Fruit fly (Drosophila melanogaster) whole organism, pupa: ENCODE measurements around the gene spz5.
A peak's percentile ranks its signal among the peaks of the same experiment; 100 is the strongest.

Source experiments
- CG10348 ChIP-seq: fragments of 200-800 bp; sonication (Bioruptor generic); IDR thresholded peaks from 2 replicates; pipeline ENCODE4 v1.3.6; 2022; ENCODE audit warnings: missing biosample characterization, missing genetic modification characterization
- CG12605 ChIP-seq: fragments of 200-800 bp; sonication (Bioruptor generic); IDR thresholded peaks from 2 replicates; pipeline ENCODE4 v1.3.6; 2022; ENCODE audit warnings: missing biosample characterization, missing genetic modification characterization
- CG13204 ChIP-seq: fragments of 200-800 bp; sonication (Bioruptor generic); optimal IDR thresholded peaks from 2 replicates; lab custom pipeline; 2018; ENCODE audit warnings: missing biosample characterization, mild to moderate bottlenecking, missing genetic modification characterization, moderate library complexity
- CG14655 ChIP-seq: fragments of 200-800 bp; sonication (Bioruptor generic); optimal IDR thresholded peaks from 3 replicates; lab custom pipeline; 2017; ENCODE audit warnings: mild to moderate bottlenecking, missing biosample characterization, missing genetic modification reagents, missing genetic modification characterization
- CG15710 ChIP-seq: fragments of 200-800 bp; sonication (Bioruptor generic); optimal IDR thresholded peaks from 2 replicates; lab custom pipeline; 2018; ENCODE audit warnings: missing biosample characterization, mild to moderate bottlenecking, missing genetic modification characterization, moderate library complexity
- CG17806 ChIP-seq: fragments of 200-800 bp; sonication (Bioruptor generic); optimal IDR thresholded peaks from 2 replicates; lab custom pipeline; 2018; ENCODE audit warnings: missing biosample characterization, mild to moderate bottlenecking, missing genetic modification characterization, moderate library complexity
- CG32121 ChIP-seq: fragments of 200-800 bp; sonication (Bioruptor generic); IDR thresholded peaks from 2 replicates; pipeline ENCODE4 v1.3.6; 2022; ENCODE audit warnings: missing biosample characterization, missing genetic modification characterization
- CG34367 ChIP-seq: fragments of 200-800 bp; sonication (Bioruptor generic); optimal IDR thresholded peaks from 2 replicates; lab custom pipeline; 2018; ENCODE audit warnings: missing biosample characterization, mild to moderate bottlenecking, missing genetic modification characterization
- CG4496 ChIP-seq: fragments of 200-800 bp; sonication (Bioruptor generic); IDR thresholded peaks from 3 replicates; pipeline ENCODE4 v1.3.6; 2022; ENCODE audit warnings: missing biosample characterization, missing genetic modification characterization
- CG8159 ChIP-seq: fragments of 200-800 bp; sonication (Bioruptor generic); optimal IDR thresholded peaks from 3 replicates; lab custom pipeline; 2018; ENCODE audit warnings: missing biosample characterization, mild to moderate bottlenecking, missing genetic modification characterization, moderate library complexity
- CG8301 ChIP-seq: fragments of 200-800 bp; sonication (Bioruptor generic); optimal IDR thresholded peaks from 2 replicates; lab custom pipeline; 2018; ENCODE audit warnings: missing biosample characterization, mild to moderate bottlenecking, missing genetic modification characterization
- CG9948 ChIP-seq: fragments of 200-800 bp; sonication (Bioruptor generic); optimal IDR thresholded peaks from 2 replicates; lab custom pipeline; 2018; ENCODE audit warnings: missing biosample characterization, mild to moderate bottlenecking, missing genetic modification characterization, moderate library complexity
- D1 ChIP-seq: fragments of 200-800 bp; sonication (Bioruptor generic); optimal IDR thresholded peaks from 2 replicates; lab custom pipeline; 2018; ENCODE audit warnings: missing biosample characterization, mild to moderate bottlenecking, missing genetic modification characterization, moderate library complexity
- EcR ChIP-seq: fragments of 200-800 bp; sonication (Bioruptor generic); optimal IDR thresholded peaks from 3 replicates; lab custom pipeline; 2019; ENCODE audit warnings: missing biosample characterization, missing genetic modification characterization, mild to moderate bottlenecking, moderate library complexity, missing genetic modification reagents
- Ets98B ChIP-seq: fragments of 200-800 bp; sonication (Bioruptor generic); IDR thresholded peaks from 2 replicates; pipeline ENCODE4 v1.3.6; 2022; ENCODE audit warnings: missing biosample characterization, missing genetic modification characterization
- Pif1A ChIP-seq: fragments of 200-800 bp; sonication (Bioruptor generic); optimal IDR thresholded peaks from 3 replicates; lab custom pipeline; 2016; ENCODE audit warnings: missing biosample characterization, missing genetic modification characterization
- Pif1B ChIP-seq: fragments of 200-800 bp; sonication (Bioruptor generic); optimal IDR thresholded peaks from 3 replicates; lab custom pipeline; 2016; ENCODE audit warnings: missing biosample characterization, missing genetic modification characterization
- Snoo ChIP-seq: fragments of 200-800 bp; sonication (Bioruptor generic); optimal IDR thresholded peaks from 3 replicates; lab custom pipeline; 2017; ENCODE audit warnings: missing biosample characterization, mild to moderate bottlenecking, missing genetic modification characterization, inconsistent platforms
- fd96Ca ChIP-seq: fragments of 200-800 bp; sonication (Bioruptor generic); IDR thresholded peaks from 3 replicates; pipeline ENCODE4 v1.3.6; 2022; ENCODE audit warnings: missing biosample characterization, missing genetic modification characterization
- gl ChIP-seq: fragments of 200-800 bp; sonication (Bioruptor generic); optimal IDR thresholded peaks from 2 replicates; lab custom pipeline; 2018; ENCODE audit warnings: missing biosample characterization, mild to moderate bottlenecking, missing genetic modification characterization
- rn ChIP-seq: fragments of 200-800 bp; sonication (Bioruptor generic); IDR thresholded peaks from 2 replicates; pipeline ENCODE4 v1.3.6; 2022; ENCODE audit warnings: missing biosample characterization, missing genetic modification characterization

Gene spz5

dm6 chr3L:2865564-2865963 is 26.4 kb downstream of the spz5 start:
- TF ChIP-seq Pif1A (GFP tag; lab: Kevin White, UChicago), result peak; percentile 28
- peak; percentile 38; the same call in 1 of the 2 replicates for TF ChIP-seq Ets98B
- peak; percentile 8 for TF ChIP-seq CG17806 (tag; lab: Kevin White, UChicago)
- TF ChIP-seq fd96Ca (GFP tag; lab: Robert Waterston, UW), result peak; percentile 56; the same call in 2 of the 3 replicates
- TF ChIP-seq EcR (GFP tag; lab: Kevin White, UChicago), result peak; percentile 29
- no peak for TF ChIP-seq rn
- TF ChIP-seq CG12605 (GFP tag; lab: Robert Waterston, UW), result no peak
- TF ChIP-seq CG34367, result no peak
- TF ChIP-seq CG9948, result peak; percentile 59
- TF ChIP-seq CG10348 (GFP tag; lab: Robert Waterston, UW), result no peak
- TF ChIP-seq D1, result no peak
- peak; percentile 28 for TF ChIP-seq CG14655
- TF ChIP-seq Pif1B (GFP tag; lab: Kevin White, UChicago), result peak; percentile 22
- no peak for TF ChIP-seq gl (tag; lab: Kevin White, UChicago)
- TF ChIP-seq Snoo (tag; lab: Kevin White, UChicago), result no peak
- TF ChIP-seq CG4496 (GFP tag; lab: Robert Waterston, UW), result 0 out of 3 replicates have a peak, but pooled peaks have one; percentile 24
- TF ChIP-seq CG13204, result no peak
- TF ChIP-seq CG32121 (GFP tag; lab: Robert Waterston, UW), result no peak
- TF ChIP-seq CG8301 (tag; lab: Kevin White, UChicago), result peak; percentile 16
- TF ChIP-seq CG15710 (tag; lab: Kevin White, UChicago), result peak; percentile 35
- peak; percentile 22 for TF ChIP-seq CG8159 (tag; lab: Kevin White, UChicago)
- TF ChIP-seq, all 21 proteins: peak for 12

- TF ChIP-seq rn (no peak), CG4496 (GFP tag; lab: Robert Waterston, UW) (no peak), gl (tag; lab: Kevin White, UChicago) (no peak), CG9948 (no peak), CG15710 (tag; lab: Kevin White, UChicago) (no peak), Snoo (tag; lab: Kevin White, UChicago) (no peak), fd96Ca (GFP tag; lab: Robert Waterston, UW) (no peak), D1 (no peak), CG10348 (GFP tag; lab: Robert Waterston, UW) (no peak), CG12605 (GFP tag; lab: Robert Waterston, UW) (no peak), CG14655 (no peak), CG13204 (no peak)
Measured at dm6 chr3L:2864450-2864849, 27.5 kb downstream of the spz5 start.

dm6 chr3L:2861949-2862569 is 29.9 kb downstream of the spz5 start:
- TF ChIP-seq CG9948 (peak; percentile 26), CG13204 (peak; percentile 5), CG17806 (tag; lab: Kevin White, UChicago) (peak; percentile 9), rn (no peak), fd96Ca (GFP tag; lab: Robert Waterston, UW) (0 out of 3 replicates have a peak, but pooled peaks have one; percentile 13), CG8301 (tag; lab: Kevin White, UChicago) (no peak), CG10348 (GFP tag; lab: Robert Waterston, UW) (no peak), CG4496 (GFP tag; lab: Robert Waterston, UW) (0 out of 3 replicates have a peak, but pooled peaks have one; percentile 30), CG15710 (tag; lab: Kevin White, UChicago) (peak; percentile 42), EcR (GFP tag; lab: Kevin White, UChicago) (no peak), CG34367 (peak; percentile 39), D1 (no peak), CG14655 (peak; percentile 10), CG12605 (GFP tag; lab: Robert Waterston, UW) (no peak), Pif1A (GFP tag; lab: Kevin White, UChicago) (no peak), gl (tag; lab: Kevin White, UChicago) (no peak), Snoo (tag; lab: Kevin White, UChicago) (no peak), Pif1B (GFP tag; lab: Kevin White, UChicago) (no peak), Ets98B (no peak), CG8159 (tag; lab: Kevin White, UChicago) (peak; percentile 29), CG32121 (GFP tag; lab: Robert Waterston, UW) (no peak)

dm6 chr3L:2860087-2860486 is 31.9 kb downstream of the spz5 start:
- TF ChIP-seq CG10348 (GFP tag; lab: Robert Waterston, UW) (no peak), CG4496 (GFP tag; lab: Robert Waterston, UW) (no peak), CG14655 (peak; percentile 27), CG9948 (peak; percentile 41), Snoo (tag; lab: Kevin White, UChicago) (no peak), CG13204 (no peak), CG34367 (peak; percentile 6), Pif1A (GFP tag; lab: Kevin White, UChicago) (no peak), rn (no peak), EcR (GFP tag; lab: Kevin White, UChicago) (no peak), Pif1B (GFP tag; lab: Kevin White, UChicago) (no peak), CG8301 (tag; lab: Kevin White, UChicago) (peak; percentile 8), gl (tag; lab: Kevin White, UChicago) (no peak), CG17806 (tag; lab: Kevin White, UChicago) (peak; percentile 28), D1 (no peak), CG15710 (tag; lab: Kevin White, UChicago) (peak; percentile 41), Ets98B (no peak), CG12605 (GFP tag; lab: Robert Waterston, UW) (no peak), CG8159 (tag; lab: Kevin White, UChicago) (peak; percentile 50), fd96Ca (GFP tag; lab: Robert Waterston, UW) (no peak), CG32121 (GFP tag; lab: Robert Waterston, UW) (no peak)
- TF ChIP-seq, all 21 proteins: peak for 7

- TF ChIP-seq CG12605 (GFP tag; lab: Robert Waterston, UW) (no peak), CG8301 (tag; lab: Kevin White, UChicago) (no peak), CG9948 (no peak), CG15710 (tag; lab: Kevin White, UChicago) (no peak), fd96Ca (GFP tag; lab: Robert Waterston, UW) (no peak), CG8159 (tag; lab: Kevin White, UChicago) (no peak), rn (no peak), CG17806 (tag; lab: Kevin White, UChicago) (no peak), CG10348 (GFP tag; lab: Robert Waterston, UW) (no peak), CG13204 (no peak), CG34367 (no peak), CG14655 (no peak), D1 (no peak), CG32121 (GFP tag; lab: Robert Waterston, UW) (no peak), gl (tag; lab: Kevin White, UChicago) (no peak), CG4496 (GFP tag; lab: Robert Waterston, UW) (no peak)
Measured at dm6 chr3L:2855427-2856005, 36.5 kb downstream of the spz5 start.
